In genomic region chrX:10543303-10543702, dm6 we compare ENCODE assay signal across 1 fruit fly cellular context.
TF ChIP-seq lines count a peak whose summit lies in the region.

No protein-coding gene starts in this region.

TF ChIP-seq in whole organism, embryonic, 481 proteins besides CTCF, POLR2A, EP300 and RAD21 (continued from another document):
- TF ChIP-seq cato (GFP tag; optimal IDR thresholded peaks at IDR 0.05; lab: Kevin White, UChicago; ENCODE audit: borderline replicate concordance) (peak; percentile 19), zen2 (GFP tag; IDR thresholded peaks at IDR 0.05; lab: Robert Waterston, UW; ENCODE audit: partially characterized antibody) (no peak), cwo (GFP tag; optimal IDR thresholded peaks at IDR 0.05; lab: Kevin White, UChicago) (peak; percentile 34)
